Worm (Caenorhabditis elegans) whole organism, midembryonic: ENCODE results near the gene C43C3.4.

ENCODE experiments used
- T22C8.4 ChIP-seq: fragments of 200-800 bp; sonication (Bioruptor generic); IDR thresholded peaks from 2 replicates; pipeline ENCODE4 v1.3.6; 2022; ENCODE audit warnings: missing genetic modification characterization, missing compliant biosample characterization
- cog-1 ChIP-seq: sonication (generic microtip); optimal IDR thresholded peaks from 2 replicates; lab custom pipeline; 2016; ENCODE audit warnings: missing genetic modification characterization, missing compliant biosample characterization
- klf-2 ChIP-seq: fragments of 200-800 bp; sonication (Bioruptor generic); conservative IDR thresholded peaks from 2 replicates; pipeline ENCODE4 v1.3.6; 2022; ENCODE audit warnings: missing genetic modification reagents, missing genetic modification characterization, missing compliant biosample characterization
- ref-1 ChIP-seq: fragments of 200-800 bp; sonication (Bioruptor generic); conservative IDR thresholded peaks from 2 replicates; pipeline ENCODE4 v1.3.6; 2022; ENCODE audit warnings: missing genetic modification reagents, missing genetic modification characterization, missing compliant biosample characterization
- ztf-23 ChIP-seq: fragments of 200-800 bp; sonication (Bioruptor generic); IDR thresholded peaks from 2 replicates; pipeline ENCODE4 v1.3.6; 2022; ENCODE audit warnings: missing genetic modification reagents, missing genetic modification characterization, missing compliant biosample characterization
- ztf-29 ChIP-seq: fragments of 200-800 bp; sonication (Bioruptor generic); IDR thresholded peaks from 2 replicates; pipeline ENCODE4 v1.3.6; 2022; ENCODE audit warnings: missing genetic modification reagents, missing genetic modification characterization, missing compliant biosample characterization

DNA sequence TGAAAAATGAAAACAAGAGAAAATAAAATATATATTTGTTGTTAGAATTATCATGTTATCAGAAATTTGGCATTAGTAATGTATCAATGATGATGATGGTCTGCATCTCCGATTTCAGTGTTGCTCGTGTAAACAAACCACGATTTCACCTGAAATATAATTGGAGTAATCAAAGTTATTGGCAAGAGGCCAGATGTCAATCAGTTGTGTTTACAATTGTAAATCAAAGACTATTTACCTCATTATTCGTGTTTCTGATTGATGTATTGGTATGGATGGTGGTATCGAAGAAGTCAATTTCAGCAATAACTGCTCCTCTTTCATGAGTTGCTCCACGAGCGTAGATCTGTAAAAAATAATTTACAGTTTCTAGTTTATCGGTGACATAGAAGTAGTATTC is 1.3 kb upstream of the C43C3.4 start:
- no peak for TF ChIP-seq ztf-23 (GFP tag; lab: Robert Waterston, UW)
- TF ChIP-seq ztf-29 (GFP tag; lab: Robert Waterston, UW): no peak
- no peak for TF ChIP-seq T22C8.4
- no peak for TF ChIP-seq cog-1 (tag; lab: Kevin White, UChicago)
- TF ChIP-seq klf-2 (GFP tag; lab: Robert Waterston, UW): no peak
- TF ChIP-seq ref-1 (GFP tag; lab: Robert Waterston, UW): no peak
